Worm (Caenorhabditis elegans): ENCODE data around the gene snpc-3.4.

ce11 chrIII:4010987-4011386, 8.8 kb upstream of the snpc-3.4 start:
- no peak for TF ChIP-seq flt-1 (GFP tag; IDR thresholded peaks at IDR 0.05)
- no peak for TF ChIP-seq cog-1 (tag; optimal IDR thresholded peaks at IDR 0.05)

Measured in whole organism, midembryonic.